Fruit fly (Drosophila melanogaster): ENCODE results near the gene CG8003.

DNA sequence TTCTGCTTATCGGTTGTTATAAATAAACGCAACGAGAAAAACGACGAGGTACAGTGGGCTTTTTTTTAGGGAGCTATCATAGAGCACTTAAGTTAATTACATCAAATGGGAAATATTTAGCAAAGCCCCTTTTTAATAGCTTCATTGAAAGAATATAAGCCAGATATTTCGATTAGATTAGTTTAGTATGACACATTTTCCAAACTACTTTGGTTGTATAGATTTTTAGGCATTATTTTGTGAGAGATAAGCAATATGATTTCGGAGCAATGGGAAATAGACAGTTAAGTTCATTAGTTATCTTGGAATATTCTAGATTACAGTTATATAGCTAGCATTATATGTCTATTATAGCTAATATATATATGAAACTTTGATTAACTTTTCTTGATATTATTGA, 18.9 kb downstream of the CG8003 start:
- TF ChIP-seq CG8301 (tag; optimal IDR thresholded peaks at IDR 0.05) (no peak), CG15710 (tag; optimal IDR thresholded peaks at IDR 0.05) (no peak), rn (GFP tag; IDR thresholded peaks at IDR 0.05) (no peak), Pif1B (GFP tag; optimal IDR thresholded peaks at IDR 0.05) (no peak), Pif1A (GFP tag; optimal IDR thresholded peaks at IDR 0.05) (no peak), EcR (GFP tag; optimal IDR thresholded peaks at IDR 0.05) (no peak), CG14655 (GFP tag; optimal IDR thresholded peaks at IDR 0.05) (no peak), CG17806 (tag; optimal IDR thresholded peaks at IDR 0.05) (no peak), CG8159 (tag; optimal IDR thresholded peaks at IDR 0.05) (no peak)

Data from whole organism, pupa.